Fruit fly (Drosophila melanogaster): ENCODE results near the gene CG7183.

- no peak for TF ChIP-seq gl (tag; optimal IDR thresholded peaks at IDR 0.05)
- TF ChIP-seq CG9948 (tag; optimal IDR thresholded peaks at IDR 0.05), result no peak
- TF ChIP-seq CG32121 (GFP tag; IDR thresholded peaks at IDR 0.05), result no peak
- no peak for TF ChIP-seq EcR (GFP tag; optimal IDR thresholded peaks at IDR 0.05)
- TF ChIP-seq CG34367 (tag; optimal IDR thresholded peaks at IDR 0.05), result no peak
- no peak for TF ChIP-seq Pif1A (GFP tag; optimal IDR thresholded peaks at IDR 0.05)
- TF ChIP-seq CG15710 (tag; optimal IDR thresholded peaks at IDR 0.05), result no peak
- no peak for TF ChIP-seq D1 (tag; optimal IDR thresholded peaks at IDR 0.05)
Measured at dm6 chr3R:18215900-18216299, 4.6 kb downstream of the CG7183 start, which contains the start of gene CG14314.
